Fruit fly (Drosophila melanogaster): ENCODE data around the gene myd.
A peak's percentile ranks its signal among the peaks of the same experiment; 100 is the strongest.

Gene myd

dm6 chr3R:19225446-19225955 is 45.0 kb downstream of the myd start (continued):
- TF ChIP-seq CG17802 (tag; optimal IDR thresholded peaks at IDR 0.05), result no peak
- TF ChIP-seq ttk (GFP tag; IDR thresholded peaks at IDR 0.05), result no peak
- no peak for TF ChIP-seq grau (tag; optimal IDR thresholded peaks at IDR 0.05)
- TF ChIP-seq CG1832 (GFP tag; optimal IDR thresholded peaks at IDR 0.05), result no peak
- TF ChIP-seq CG7745 (tag; optimal IDR thresholded peaks at IDR 0.05), result no peak
- no peak for TF ChIP-seq zf30C (GFP tag; optimal IDR thresholded peaks at IDR 0.05)
- peak; percentile 52 for TF ChIP-seq scrt (GFP tag; optimal IDR thresholded peaks at IDR 0.05)
- TF ChIP-seq kay (GFP tag; optimal IDR thresholded peaks at IDR 0.05), result peak; percentile 72
- TF ChIP-seq CG17912 (GFP tag; optimal IDR thresholded peaks at IDR 0.05), result no peak
- peak in 1 of 2 experiments; percentile 6 for TF ChIP-seq Hr78 (GFP tag; optimal IDR thresholded peaks at IDR 0.05)
- no peak for TF ChIP-seq sima (GFP tag; optimal IDR thresholded peaks at IDR 0.05)
- TF ChIP-seq CG11723 (GFP tag; optimal IDR thresholded peaks at IDR 0.05), result no peak

- TF ChIP-seq CG3838 (GFP tag; optimal IDR thresholded peaks at IDR 0.05) (no peak), Opbp (GFP tag; IDR thresholded peaks at IDR 0.05; ENCODE audit: partially characterized antibody) (peak; percentile 95), mirr (GFP tag; optimal IDR thresholded peaks at IDR 0.05) (peak; percentile 61), E2f1 (GFP tag; IDR thresholded peaks at IDR 0.05) (peak; percentile 40; the same call in 1 of the 2 replicates), en (GFP tag; optimal IDR thresholded peaks at IDR 0.05) (no peak), ERR (GFP tag; optimal IDR thresholded peaks at IDR 0.05) (peak; percentile 6), CG6689 (GFP tag; IDR thresholded peaks at IDR 0.05) (peak; percentile 68), CG16815 (GFP tag; optimal IDR thresholded peaks at IDR 0.05) (no peak), CG42726 (GFP tag; IDR thresholded peaks at IDR 0.05; ENCODE audit: partially characterized antibody) (peak; percentile 88), cwo (GFP tag; optimal IDR thresholded peaks at IDR 0.05) (peak; percentile 17), sima (GFP tag; optimal IDR thresholded peaks at IDR 0.05) (no peak), HLH54F (GFP tag; optimal IDR thresholded peaks at IDR 0.05) (peak; percentile 10), CG7963 (GFP tag; IDR thresholded peaks at IDR 0.05; ENCODE audit: partially characterized antibody) (peak; percentile 96), Hr3 (GFP tag; optimal IDR thresholded peaks at IDR 0.05) (peak; percentile 6), Oaz (GFP tag; IDR thresholded peaks at IDR 0.05) (no peak), ems (GFP tag; optimal IDR thresholded peaks at IDR 0.05) (peak; percentile 16), CG6765 (GFP tag; optimal IDR thresholded peaks at IDR 0.05) (peak; percentile 61), Gsc (GFP tag; IDR thresholded peaks at IDR 0.05) (no peak), CG16813 (GFP tag; IDR thresholded peaks at IDR 0.05; ENCODE audit: partially characterized antibody) (peak; percentile 91), bigmax (GFP tag; optimal IDR thresholded peaks at IDR 0.05) (no peak), grau (tag; optimal IDR thresholded peaks at IDR 0.05) (peak; percentile 63), CG15479 (GFP tag; optimal IDR thresholded peaks at IDR 0.05) (no peak), CG30403 (GFP tag; optimal IDR thresholded peaks at IDR 0.05) (peak; percentile 51), ftz-f1 (GFP tag; optimal IDR thresholded peaks at IDR 0.05) (no peak), Neu2 (GFP tag; optimal IDR thresholded peaks at IDR 0.05; ENCODE audit: borderline replicate concordance) (no peak), MBD-R2 (GFP tag; IDR thresholded peaks at IDR 0.05) (peak; percentile 91), CG8765 (GFP tag; IDR thresholded peaks at IDR 0.05) (no peak), CG1233 (GFP tag; optimal IDR thresholded peaks at IDR 0.05) (no peak), CG34376 (GFP tag; optimal IDR thresholded peaks at IDR 0.05) (peak; percentile 52), ewg (GFP tag; optimal IDR thresholded peaks at IDR 0.05) (peak; percentile 78), eyg (GFP tag; optimal IDR thresholded peaks at IDR 0.05) (no peak), pnt (GFP tag; optimal IDR thresholded peaks at IDR 0.05) (no peak), CG13624 (GFP tag; optimal IDR thresholded peaks at IDR 0.05) (peak; percentile 14), bbx (GFP tag; IDR thresholded peaks at IDR 0.05; ENCODE audit: partially characterized antibody) (peak; percentile 97), HLH3B (GFP tag; IDR thresholded peaks at IDR 0.05) (0 out of 2 replicates have a peak, but pooled peaks have one; percentile 10), az2 (GFP tag; optimal IDR thresholded peaks at IDR 0.05) (peak; percentile 49), CG9797 (GFP tag; optimal IDR thresholded peaks at IDR 0.05) (peak; percentile 76)
These were observed 45.8 kb downstream of the myd start, which contains the start of gene vib for dm6 chr3R:19226137-19226873. vib (minus strand) TSS chr3R:19226651.
